Worm (Caenorhabditis elegans): Measurements from ENCODE around the gene lap-2.

- TF ChIP-seq pha-4 (tag; optimal IDR thresholded peaks at IDR 0.05) = no peak
- no peak for TF ChIP-seq ceh-45 (GFP tag; IDR thresholded peaks at IDR 0.05)
- TF ChIP-seq C38D4.7 (GFP tag; optimal IDR thresholded peaks at IDR 0.05) = no peak
- TF ChIP-seq unc-3 (GFP tag; conservative IDR thresholded peaks at IDR 0.05) = no peak
- no peak for TF ChIP-seq unc-3 (tag; optimal IDR thresholded peaks at IDR 0.05)
- TF ChIP-seq pag-3 (tag; optimal IDR thresholded peaks at IDR 0.05; ENCODE audit: borderline replicate concordance) = no peak
- TF ChIP-seq pqm-1 (tag; optimal IDR thresholded peaks at IDR 0.05) = no peak
- no peak for TF ChIP-seq zip-5 (tag; optimal IDR thresholded peaks at IDR 0.05)
- TF ChIP-seq rnt-1 (tag; optimal IDR thresholded peaks at IDR 0.05) = no peak
- TF ChIP-seq nhr-11 (tag; optimal IDR thresholded peaks at IDR 0.05) = no peak
- TF ChIP-seq nhr-232 (tag; optimal IDR thresholded peaks at IDR 0.05) = no peak
- TF ChIP-seq lin-11 (tag; optimal IDR thresholded peaks at IDR 0.05) = no peak
- no peak for TF ChIP-seq tbx-2 (tag; optimal IDR thresholded peaks at IDR 0.05)
- no peak for TF ChIP-seq unc-86 (tag; optimal IDR thresholded peaks at IDR 0.05)
- no peak for TF ChIP-seq ref-2 (tag; optimal IDR thresholded peaks at IDR 0.05)
These were observed 21.2 kb upstream of the lap-2 start for ce11 chrV:13022265-13022664.

All from whole organism, late embryonic.